Fruit fly (Drosophila melanogaster): ENCODE results near the gene alpha-Est6.

DNA sequence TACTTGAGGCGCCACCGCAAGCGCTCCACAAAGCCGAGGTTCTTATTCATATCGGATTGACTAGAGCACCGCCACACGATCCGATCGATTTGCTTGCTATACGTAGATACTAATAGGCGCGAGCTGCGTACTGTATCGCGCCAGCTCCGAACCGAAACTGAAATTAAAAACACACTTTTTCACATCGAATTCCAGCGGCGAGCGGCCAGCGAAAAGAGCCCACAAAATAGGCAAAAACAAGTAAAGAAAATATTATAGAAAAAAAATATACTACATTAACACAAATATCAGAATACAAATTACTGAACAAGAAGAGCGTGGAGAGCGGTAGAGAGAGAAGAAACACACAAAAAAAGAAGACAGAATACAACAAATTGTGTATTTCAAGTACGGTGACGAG is 5.0 kb downstream of the alpha-Est6 start, which contains the start of gene alpha-Est7:
- TF ChIP-seq EcR (GFP tag; optimal IDR thresholded peaks at IDR 0.05) (no peak), psq (optimal IDR thresholded peaks at IDR 0.05) (no peak)
